Fruit fly (Drosophila melanogaster): ENCODE measurements around the gene CG15332.

DNA sequence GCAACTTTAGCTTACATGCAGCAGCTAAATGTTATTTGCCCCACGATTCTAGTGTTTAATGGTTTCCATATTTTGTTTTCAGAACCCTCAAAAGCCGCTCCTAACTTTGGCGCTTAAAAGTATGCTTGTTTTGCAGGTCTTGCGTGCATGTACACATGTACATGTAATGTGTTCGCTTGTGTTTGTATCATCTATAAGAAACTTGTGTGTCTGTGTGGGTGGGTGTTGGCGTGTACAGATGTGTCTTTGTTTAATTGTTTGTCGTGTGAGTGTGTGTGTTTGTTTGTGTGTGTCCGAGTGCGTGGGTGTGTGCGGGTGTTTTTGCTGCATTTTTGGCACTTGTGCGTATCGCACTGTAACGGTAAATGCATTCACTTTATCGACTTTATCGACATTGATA is 32.7 kb downstream of the CG15332 start:
- TF ChIP-seq psq (optimal IDR thresholded peaks at IDR 0.05) (no peak), ttk (optimal IDR thresholded peaks at IDR 0.05) (no peak)

Measured in Kc167 (cell line).